Worm (Caenorhabditis elegans) whole organism, L2 larva: ENCODE measurements around the gene fbxa-98.

ENCODE experiments used
- egl-27 ChIP-seq: sonication (generic microtip); optimal IDR thresholded peaks from 3 replicates; lab custom pipeline; 2017; ENCODE audit warnings: missing biosample characterization, missing genetic modification reagents, missing genetic modification characterization
- elt-1 ChIP-seq: fragments of 150-350 bp; optimal IDR thresholded peaks from 2 replicates; lab custom pipeline; 2014; ENCODE audit warnings: missing biosample characterization, missing genetic modification characterization
- elt-3 ChIP-seq: sonication (generic microtip); optimal IDR thresholded peaks from 2 replicates; lab custom pipeline; 2017; ENCODE audit warnings: missing biosample characterization, missing genetic modification characterization
- zag-1 ChIP-seq: fragments of 150-350 bp; optimal IDR thresholded peaks from 2 replicates; lab custom pipeline; 2014; ENCODE audit warnings: missing biosample characterization, missing genetic modification characterization

DNA sequence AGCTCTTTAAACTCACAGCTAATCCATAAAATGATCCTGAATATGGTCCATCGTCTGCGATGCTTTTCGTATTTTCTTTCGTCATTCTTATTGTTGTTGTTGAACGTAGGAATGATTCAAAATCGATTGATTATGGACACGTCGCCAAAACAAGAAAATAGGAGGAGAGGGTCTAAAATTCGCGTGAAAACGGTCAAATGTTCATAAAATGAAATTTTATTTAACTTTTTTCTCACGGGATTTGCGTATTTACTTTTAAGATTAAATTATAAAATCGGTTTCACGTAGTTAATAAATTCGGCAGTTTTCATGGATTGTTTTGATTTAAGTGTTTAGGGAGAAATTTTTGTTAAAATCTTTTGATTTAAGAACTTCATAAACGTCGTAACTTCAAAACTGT lies 15.9 kb downstream of the fbxa-98 start, which contains the start of gene C08F11.10:
- TF ChIP-seq egl-27 (tag; lab: Kevin White, UChicago), result no peak
- no peak for TF ChIP-seq elt-3 (tag; lab: Kevin White, UChicago)
- no peak for TF ChIP-seq elt-1 (tag; lab: Kevin White, UChicago)
- TF ChIP-seq zag-1, result no peak
